Fruit fly (Drosophila melanogaster) whole organism, wandering third instar larva: ENCODE data around the gene Nhe3.

Experiments
- CG9705 ChIP-seq: fragments of 200-800 bp; sonication (Bioruptor generic); optimal IDR thresholded peaks from 2 replicates; lab custom pipeline; 2018; ENCODE audit warnings: missing biosample characterization, mild to moderate bottlenecking, missing genetic modification characterization
- CrebA ChIP-seq: fragments of 200-800 bp; sonication (Bioruptor generic); optimal IDR thresholded peaks from 2 replicates; lab custom pipeline; 2016; ENCODE audit warnings: missing biosample characterization, mild to moderate bottlenecking, missing genetic modification characterization, borderline replicate concordance
- Dfd ChIP-seq: fragments of >200 bp; optimal IDR thresholded peaks from 2 replicates; lab custom pipeline; 2017; ENCODE audit warnings: missing biosample characterization, missing genetic modification characterization
- Dif ChIP-seq: fragments of 200-275, 200-300 bp; sonication (Bioruptor generic); optimal IDR thresholded peaks from 2 replicates; lab custom pipeline; 2018; ENCODE audit warnings: missing biosample characterization, missing genetic modification characterization; ENCODE audit not compliant: partially characterized antibody
- HLH106 ChIP-seq: fragments of 200-800 bp; optimal IDR thresholded peaks from 3 replicates; lab custom pipeline; 2019; ENCODE audit warnings: missing biosample characterization, mild to moderate bottlenecking, missing genetic modification characterization, moderate library complexity
- Hnf4 ChIP-seq: fragments of 200-800 bp; sonication (Bioruptor generic); optimal IDR thresholded peaks from 2 replicates; lab custom pipeline; 2016; ENCODE audit warnings: missing biosample characterization, mild to moderate bottlenecking, missing genetic modification characterization
- Hr78 ChIP-seq: fragments of >200 bp; optimal IDR thresholded peaks from 2 replicates; lab custom pipeline; 2017; ENCODE audit warnings: missing biosample characterization, missing genetic modification characterization
- Hr83 ChIP-seq: fragments of 200-300 bp; sonication (Bioruptor generic); optimal IDR thresholded peaks from 2 replicates; lab custom pipeline; 2016; ENCODE audit warnings: missing biosample characterization, mild to moderate bottlenecking, missing genetic modification characterization, moderate library complexity; ENCODE audit not compliant: poor library complexity, severe bottlenecking
- Jra ChIP-seq: sonication (Bioruptor generic); optimal IDR thresholded peaks from 2 replicates; lab custom pipeline; 2016; ENCODE audit warnings: missing biosample characterization, missing genetic modification characterization
- Mio ChIP-seq: sonication (Bioruptor generic); optimal IDR thresholded peaks from 2 replicates; lab custom pipeline; 2016; ENCODE audit warnings: missing biosample characterization, missing genetic modification characterization
- Myc ChIP-seq: fragments of >200 bp; optimal IDR thresholded peaks from 2 replicates; lab custom pipeline; 2017
- OdsH ChIP-seq: fragments of 200-800 bp; sonication (Bioruptor generic); optimal IDR thresholded peaks from 2 replicates; lab custom pipeline; 2016; ENCODE audit warnings: missing biosample characterization, mild to moderate bottlenecking, missing genetic modification characterization
- Rel ChIP-seq, 2 experiments: fragments of 200-800 bp; sonication (Bioruptor generic) in 1 of 2; optimal IDR thresholded peaks; 2 replicates in 1 of 2; 3 replicates in 1 of 2; lab custom pipeline; 2016 to 2019; ENCODE audit warnings: mild to moderate bottlenecking in 2 of 2, missing biosample characterization in 2 of 2, missing genetic modification characterization in 2 of 2, moderate library complexity in 1 of 2
- Sp1 ChIP-seq: fragments of 200-800 bp; sonication (Bioruptor generic); optimal IDR thresholded peaks from 3 replicates; lab custom pipeline; 2019; ENCODE audit warnings: missing biosample characterization, mild to moderate bottlenecking, missing genetic modification characterization, moderate library complexity
- Vsx2 ChIP-seq: fragments of 200-300, 225-300 bp; sonication (Bioruptor generic); optimal IDR thresholded peaks from 2 replicates; lab custom pipeline; 2018; ENCODE audit warnings: missing biosample characterization, missing genetic modification characterization; ENCODE audit not compliant: partially characterized antibody
- br ChIP-seq: fragments of 200-800 bp; sonication (Bioruptor generic); optimal IDR thresholded peaks from 2 replicates; lab custom pipeline; 2016; ENCODE audit warnings: missing biosample characterization, missing genetic modification characterization
- brk ChIP-seq: fragments of 200-800 bp; sonication (Bioruptor generic); optimal IDR thresholded peaks from 2 replicates; lab custom pipeline; 2016; ENCODE audit warnings: missing biosample characterization, mild to moderate bottlenecking, missing genetic modification characterization
- dl ChIP-seq, 2 experiments: fragments of 175-275, 200-275 bp in 1 of 2; fragments of 200-275 bp in 1 of 2; sonication (Bioruptor generic); optimal IDR thresholded peaks; lab custom pipeline; 2018; ENCODE audit warnings: mild to moderate bottlenecking in 2 of 2, missing biosample characterization in 2 of 2, missing genetic modification characterization in 2 of 2, moderate library complexity in 2 of 2; ENCODE audit not compliant: partially characterized antibody in 2 of 2, insufficient read depth in 1 of 2
- dmrt93B ChIP-seq: fragments of 200-800 bp; sonication (Bioruptor generic); optimal IDR thresholded peaks from 2 replicates; lab custom pipeline; 2018; ENCODE audit warnings: missing biosample characterization, mild to moderate bottlenecking, missing genetic modification characterization
- dsf ChIP-seq: sonication (Bioruptor generic); optimal IDR thresholded peaks from 2 replicates; lab custom pipeline; 2016; ENCODE audit warnings: missing biosample characterization, missing genetic modification characterization, borderline replicate concordance
- ey ChIP-seq: fragments of 200-800 bp; sonication (Bioruptor generic); optimal IDR thresholded peaks from 2 replicates; lab custom pipeline; 2016; ENCODE audit warnings: missing biosample characterization, missing genetic modification characterization
- foxo ChIP-seq, 2 experiments: fragments of 200-800 bp; sonication (Bioruptor generic); optimal IDR thresholded peaks; 2 replicates in 1 of 2; 3 replicates in 1 of 2; lab custom pipeline; 2016 to 2017; ENCODE audit warnings: missing biosample characterization in 2 of 2, missing genetic modification characterization in 2 of 2
- fru ChIP-seq: fragments of 200-800 bp; sonication (Bioruptor generic); optimal IDR thresholded peaks from 3 replicates; lab custom pipeline; 2016; ENCODE audit warnings: missing biosample characterization, mild to moderate bottlenecking, missing genetic modification characterization
- h ChIP-seq: fragments of 200-800 bp; sonication (Bioruptor generic); optimal IDR thresholded peaks from 3 replicates; lab custom pipeline; 2016; ENCODE audit warnings: missing biosample characterization, mild to moderate bottlenecking, missing genetic modification characterization
- lola ChIP-seq: fragments of >200 bp; optimal IDR thresholded peaks from 2 replicates; lab custom pipeline; 2017; ENCODE audit warnings: missing biosample characterization, missing genetic modification characterization
- pan ChIP-seq: fragments of >200 bp; optimal IDR thresholded peaks from 2 replicates; lab custom pipeline; 2017
- psq ChIP-seq: fragments of 200-800 bp; sonication (Bioruptor generic); optimal IDR thresholded peaks from 3 replicates; lab custom pipeline; 2017; ENCODE audit warnings: missing biosample characterization, mild to moderate bottlenecking, missing genetic modification characterization, moderate library complexity
- rgr ChIP-seq: fragments of 200-800 bp; sonication (Bioruptor generic); optimal IDR thresholded peaks from 3 replicates; lab custom pipeline; 2016; ENCODE audit warnings: missing biosample characterization, mild to moderate bottlenecking, missing genetic modification characterization
- sage ChIP-seq: fragments of 200-800 bp; sonication (Bioruptor generic); optimal IDR thresholded peaks from 2 replicates; lab custom pipeline; 2016; ENCODE audit warnings: missing biosample characterization, mild to moderate bottlenecking, missing genetic modification characterization
- tai ChIP-seq: sonication (Bioruptor generic); optimal IDR thresholded peaks from 2 replicates; lab custom pipeline; 2016; ENCODE audit warnings: missing biosample characterization, missing genetic modification characterization

The Nhe3 gene

DNA sequence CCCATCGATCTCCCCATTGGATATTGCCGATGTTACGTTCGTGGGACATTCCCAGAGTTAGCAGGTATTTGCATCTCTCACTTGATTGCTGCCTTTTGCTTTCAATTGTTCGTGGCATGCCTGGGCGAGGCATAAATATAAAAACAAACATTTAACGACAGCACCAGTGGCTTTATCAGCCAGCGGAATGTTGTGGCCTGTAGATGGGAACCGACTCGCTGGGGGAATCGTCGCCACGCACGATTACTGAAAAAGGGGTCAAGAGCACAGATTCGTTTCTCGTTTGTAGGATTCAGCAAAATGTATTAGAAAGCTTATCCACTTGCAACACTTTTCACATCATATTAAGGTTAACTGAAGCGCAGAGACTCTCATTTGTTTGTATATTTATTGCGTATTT, 12.8 kb downstream of the Nhe3 start:
- TF ChIP-seq lola (GFP tag; lab: Kevin White, UChicago) = no peak
- no peak for TF ChIP-seq Hr83
- TF ChIP-seq tai = no peak
- no peak for TF ChIP-seq fru (GFP tag; lab: Kevin White, UChicago)
- TF ChIP-seq Hr78 (GFP tag; lab: Kevin White, UChicago) = no peak
- TF ChIP-seq HLH106 (tag; lab: Kevin White, UChicago) = no peak
- TF ChIP-seq ey = no peak
- no peak for TF ChIP-seq dmrt93B

DNA sequence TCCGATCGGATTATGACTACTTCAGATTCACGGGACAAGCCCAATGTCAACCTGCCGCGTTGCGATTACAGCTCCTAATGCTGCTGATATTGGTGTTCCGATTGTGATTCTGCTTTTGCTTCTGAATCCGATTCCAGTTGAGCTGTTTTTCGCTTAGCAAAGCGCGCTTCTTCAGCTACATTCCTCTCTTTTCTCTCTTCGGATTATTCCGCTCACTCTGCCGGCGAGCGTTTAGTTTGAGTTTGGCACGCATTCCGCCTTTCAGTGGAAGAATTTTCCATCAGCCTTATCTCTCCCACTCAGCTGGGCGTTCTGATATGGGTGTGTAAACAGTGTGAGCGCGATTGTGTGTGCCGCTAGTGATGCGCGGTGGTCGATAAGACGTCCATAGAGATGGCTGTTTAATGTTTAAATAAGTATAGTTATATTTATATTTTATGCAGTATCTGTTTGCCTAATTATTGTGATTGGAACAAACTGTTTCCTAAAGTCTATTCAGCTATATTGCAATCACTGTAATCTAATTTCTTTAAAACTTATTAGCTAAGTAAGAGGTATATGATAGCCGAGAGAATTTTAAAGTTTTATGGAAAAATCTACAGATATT, 16.3 kb downstream of the Nhe3 start, which contains the start of gene Galt:
TSS of gene Galt (minus strand) at position 315 of the 607 bp plus-strand sequence.
- TF ChIP-seq Rel (GFP tag; optimal IDR thresholded peaks at IDR 0.05; lab: Kevin White, UChicago) (no peak), Rel (tag; optimal IDR thresholded peaks at IDR 0.05; lab: Kevin White, UChicago) (peak; percentile 29), h (GFP tag; lab: Kevin White, UChicago) (peak; percentile 64), sage (no peak), tai (no peak), dsf (GFP tag; lab: Kevin White, UChicago) (no peak), br (GFP tag; lab: Kevin White, UChicago) (peak; percentile 18), lola (GFP tag; lab: Kevin White, UChicago) (no peak), psq (peak; percentile 36), OdsH (GFP tag; lab: Kevin White, UChicago) (peak; percentile 52), foxo (GFP tag; optimal IDR thresholded peaks at IDR 0.05; lab: Kevin White, UChicago) (peak in 1 of 2 experiments; percentile 56), HLH106 (tag; lab: Kevin White, UChicago) (peak; percentile 51), CG9705 (GFP tag; lab: Kevin White, UChicago) (peak; percentile 4), rgr (GFP tag; lab: Kevin White, UChicago) (peak; percentile 35), Myc (lab: Kevin White, UChicago) (peak; percentile 53), Jra (GFP tag; lab: Kevin White, UChicago) (no peak), ey (peak; percentile 29), Vsx2 (no peak), Mio (GFP tag; lab: Kevin White, UChicago) (no peak), Dif (GFP tag; lab: Kevin White, UChicago) (peak; percentile 70), brk (GFP tag; lab: Kevin White, UChicago) (no peak), dl (GFP tag; optimal IDR thresholded peaks at IDR 0.05; lab: Kevin White, UChicago; ENCODE audit: insufficient read depth in 1 of 2, partially characterized antibody in 2 of 2) (no peak), CrebA (no peak), Hr83 (peak; percentile 55), Sp1 (GFP tag; lab: Kevin White, UChicago) (peak; percentile 27), Dfd (GFP tag; lab: Kevin White, UChicago) (no peak), fru (GFP tag; lab: Kevin White, UChicago) (peak; percentile 58), Hnf4 (GFP tag; lab: Kevin White, UChicago) (no peak), pan (no peak)
- TF ChIP-seq, all 38 proteins: peak for 15

DNA sequence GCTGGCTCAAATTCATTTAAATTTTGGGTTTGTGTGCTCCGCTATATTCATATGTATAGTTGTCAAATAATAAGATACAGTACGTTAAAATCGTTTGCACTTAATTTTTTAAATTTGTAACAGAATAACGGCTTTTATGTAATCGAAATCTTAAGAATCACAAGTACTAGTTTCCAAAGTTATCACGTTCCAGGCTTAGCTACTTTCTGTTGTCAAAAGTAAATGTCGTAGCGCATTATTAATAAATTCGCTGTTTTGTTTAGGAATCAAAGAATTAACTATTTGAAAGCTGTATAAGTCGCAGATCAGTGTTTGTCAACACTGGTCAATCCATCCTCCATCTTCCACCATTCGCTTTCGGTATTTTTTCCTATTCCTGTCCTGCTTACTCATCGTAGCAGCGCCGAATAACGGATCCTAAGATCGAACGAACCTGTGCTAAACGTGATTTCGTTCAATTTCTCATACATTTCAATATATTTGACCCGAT, 20.6 kb downstream of the Nhe3 start, which contains the start of the genes CG13771, CG34310 and cup:
TSS of gene CG13771 (minus strand) at position 51 of the 490 bp plus-strand sequence.
TSS of gene CG34310 (plus strand) at position 103 of the 490 bp plus-strand sequence.
TSS of gene cup (plus strand) at position 103 of the 490 bp plus-strand sequence.
- peak; percentile 41 for TF ChIP-seq psq
- TF ChIP-seq Sp1 (GFP tag; lab: Kevin White, UChicago) = no peak
- TF ChIP-seq lola (GFP tag; lab: Kevin White, UChicago) = no peak
- no peak for TF ChIP-seq Hnf4 (GFP tag; lab: Kevin White, UChicago)
- TF ChIP-seq, all 38 proteins: peak for 1

DNA sequence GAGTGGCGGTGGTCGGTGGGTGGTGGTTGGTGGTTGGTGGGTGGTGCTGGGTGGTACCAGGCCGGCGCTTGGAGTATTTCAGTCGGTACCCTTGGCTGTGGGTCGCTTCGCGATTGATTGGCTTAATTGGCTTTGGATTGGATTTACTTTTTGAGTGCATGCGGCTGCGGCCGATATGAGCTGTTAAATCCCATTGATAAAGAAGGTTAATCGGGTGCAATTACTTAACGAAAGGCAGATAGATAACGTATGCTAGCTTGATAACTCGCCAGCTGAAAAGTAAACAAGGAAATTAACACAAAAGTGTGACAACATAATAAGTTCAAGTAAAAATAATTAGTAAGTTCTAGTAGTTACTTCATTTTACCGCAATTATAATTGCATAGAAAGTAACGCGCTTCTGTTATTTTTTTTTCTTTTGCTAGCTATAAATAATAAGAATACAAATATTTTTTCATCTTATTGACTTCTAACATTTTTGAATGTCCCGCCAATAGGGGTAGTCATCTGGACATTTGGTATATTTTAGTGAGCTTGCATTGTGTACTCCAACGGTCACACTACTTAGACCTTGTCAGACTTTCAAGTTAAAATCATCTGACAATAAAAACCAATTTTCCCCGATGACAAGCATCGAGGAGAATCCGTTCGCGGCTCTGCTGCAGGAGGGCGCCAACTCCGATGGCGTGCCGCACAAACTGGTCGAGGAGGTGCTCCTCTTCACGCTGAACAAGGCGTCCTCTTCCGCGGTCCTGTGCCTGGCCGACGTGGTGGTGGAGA, 26.0 kb downstream of the Nhe3 start, which contains the start of the genes CG31636 and Ube4A:
TSS of gene CG31636 (minus strand) at position 184 of the 780 bp plus-strand sequence.
TSS of gene Ube4A (plus strand) at position 549 of the 780 bp plus-strand sequence.
- no peak for TF ChIP-seq Rel (GFP tag; optimal IDR thresholded peaks at IDR 0.05; lab: Kevin White, UChicago)
- TF ChIP-seq Rel (tag; optimal IDR thresholded peaks at IDR 0.05; lab: Kevin White, UChicago) = peak; percentile 51
- peak; percentile 64 for TF ChIP-seq Vsx2
- no peak for TF ChIP-seq pan
- no peak for TF ChIP-seq dl (GFP tag; optimal IDR thresholded peaks at IDR 0.05; lab: Kevin White, UChicago; ENCODE audit: insufficient read depth in 1 of 2, partially characterized antibody in 2 of 2)
